Worm (Caenorhabditis elegans): Measurements from ENCODE around the gene C34C6.3.
A peak's percentile ranks its signal among the peaks of the same experiment; 100 is the strongest.

The C34C6.3 gene

DNA sequence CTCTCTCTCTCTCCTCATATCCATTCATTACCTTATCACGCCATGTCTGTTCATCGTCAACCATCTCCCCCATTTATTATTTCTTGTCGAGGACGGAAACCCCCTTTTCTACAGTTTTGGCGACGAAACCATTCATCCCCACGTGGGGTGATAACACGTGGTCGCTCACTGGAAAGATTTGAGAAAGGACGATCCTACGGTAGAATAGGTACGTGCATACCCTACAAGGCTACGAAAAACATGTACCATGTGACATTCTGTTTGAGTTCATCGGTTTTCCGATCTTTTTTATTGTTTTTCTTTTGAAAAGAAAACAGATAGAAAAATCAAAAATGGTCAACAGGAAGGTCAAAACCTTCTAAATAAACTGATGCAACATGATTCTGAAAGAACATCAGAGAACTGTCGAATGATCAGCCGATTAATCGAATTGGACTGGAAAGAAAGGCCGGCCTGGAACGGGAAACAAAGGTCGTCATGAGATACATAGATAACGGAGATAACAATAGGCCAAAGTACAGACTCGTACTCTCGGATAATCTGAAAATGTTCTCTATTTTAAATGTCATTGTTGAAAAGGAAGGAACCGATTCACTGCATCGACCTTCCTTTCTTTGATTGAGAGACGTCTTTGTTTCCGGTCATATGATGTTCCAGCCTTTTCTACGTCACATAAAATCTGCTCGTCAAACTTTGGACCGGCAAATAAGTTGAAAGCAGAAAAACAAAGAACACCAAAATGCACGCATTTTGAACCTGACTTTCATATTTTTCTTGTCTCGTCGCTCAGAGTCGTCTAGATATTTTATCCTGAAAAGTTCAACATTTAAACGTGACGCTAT is 50.5 kb downstream of the C34C6.3 start (continued):
- no peak for TF ChIP-seq F10E7.11 (tag; optimal IDR thresholded peaks at IDR 0.05)
- no peak for TF ChIP-seq ceh-100 (GFP tag; IDR thresholded peaks at IDR 0.05)
- no peak for TF ChIP-seq Y53G8AR.9 (GFP tag; conservative IDR thresholded peaks at IDR 0.05)
- no peak for TF ChIP-seq F57C9.4 (tag; optimal IDR thresholded peaks at IDR 0.05)
- no peak for TF ChIP-seq snpc-1.3 (tag; optimal IDR thresholded peaks at IDR 0.05; ENCODE audit: insufficient read depth)
- no peak for TF ChIP-seq Y95B8A.8 (GFP tag; IDR thresholded peaks at IDR 0.05)
- TF ChIP-seq zim-3 (tag; optimal IDR thresholded peaks at IDR 0.05), result no peak
- TF ChIP-seq him-1 (tag; optimal IDR thresholded peaks at IDR 0.05), result no peak
- no peak for TF ChIP-seq ceh-79 (tag; optimal IDR thresholded peaks at IDR 0.05)
- no peak for TF ChIP-seq aptf-3 (GFP tag; IDR thresholded peaks at IDR 0.05)
- no peak for TF ChIP-seq snpc-3.4 (tag; optimal IDR thresholded peaks at IDR 0.05)
- TF ChIP-seq nhr-90 (tag; optimal IDR thresholded peaks at IDR 0.05), result peak; percentile 34
- TF ChIP-seq lir-1 (GFP tag; conservative IDR thresholded peaks at IDR 0.05), result 0 out of 2 replicates have a peak, but pooled peaks have one; percentile 6
- peak; percentile 88 for TF ChIP-seq somi-1 (GFP tag; optimal IDR thresholded peaks at IDR 0.05)
- peak; percentile 75 for TF ChIP-seq lin-26 (GFP tag; IDR thresholded peaks at IDR 0.05)
- no peak for TF ChIP-seq ceh-40 (GFP tag; IDR thresholded peaks at IDR 0.05)
- no peak for TF ChIP-seq bed-1 (GFP tag; IDR thresholded peaks at IDR 0.05)
- TF ChIP-seq snpc-1.1 (tag; optimal IDR thresholded peaks at IDR 0.05; ENCODE audit: insufficient read depth), result no peak
- no peak for TF ChIP-seq mel-28 (tag; optimal IDR thresholded peaks at IDR 0.05; ENCODE audit: borderline replicate concordance)
- no peak for TF ChIP-seq lin-54 (GFP tag; optimal IDR thresholded peaks at IDR 0.05)
- TF ChIP-seq gei-17 (GFP tag; optimal IDR thresholded peaks at IDR 0.05), result no peak
- TF ChIP-seq F49E8.2 (tag; optimal IDR thresholded peaks at IDR 0.05; ENCODE audit: insufficient read depth), result no peak
- 0 out of 2 replicates have a peak, but pooled peaks have one; percentile 44 for TF ChIP-seq hsf-1 (GFP tag; IDR thresholded peaks at IDR 0.05)
- TF ChIP-seq let-607 (tag; optimal IDR thresholded peaks at IDR 0.05), result peak in 1 of 2 experiments; percentile 22
- TF ChIP-seq Y67H2A.10 (GFP tag; conservative IDR thresholded peaks at IDR 0.05), result no peak
- TF ChIP-seq chd-7 (tag; optimal IDR thresholded peaks at IDR 0.05), result peak; percentile 67
- 0 out of 2 replicates have a peak, but pooled peaks have one; percentile 19 for TF ChIP-seq ekl-4 (GFP tag; IDR thresholded peaks at IDR 0.05)
- no peak for TF ChIP-seq F39B2.1 (GFP tag; IDR thresholded peaks at IDR 0.05)
- TF ChIP-seq lin-40 (tag; optimal IDR thresholded peaks at IDR 0.05), result peak; percentile 72
- TF ChIP-seq tlf-1 (GFP tag; optimal IDR thresholded peaks at IDR 0.05), result peak; percentile 33
- no peak for TF ChIP-seq nhr-27 (tag; optimal IDR thresholded peaks at IDR 0.05)
- TF ChIP-seq attf-6 (GFP tag; IDR thresholded peaks at IDR 0.05), result no peak
- TF ChIP-seq C06A6.2 (GFP tag; conservative IDR thresholded peaks at IDR 0.05), result peak; percentile 70
- TF ChIP-seq Y79H2A.3 (GFP tag; conservative IDR thresholded peaks at IDR 0.05), result no peak
- TF ChIP-seq F52B5.7 (tag; optimal IDR thresholded peaks at IDR 0.05), result no peak
- no peak for TF ChIP-seq fkh-3 (tag; optimal IDR thresholded peaks at IDR 0.05)
- TF ChIP-seq lin-35 (GFP tag; optimal IDR thresholded peaks at IDR 0.05), result no peak
- no peak for TF ChIP-seq madf-10 (tag; optimal IDR thresholded peaks at IDR 0.05)
- no peak for TF ChIP-seq T07F8.4 (tag; optimal IDR thresholded peaks at IDR 0.05)
- no peak for TF ChIP-seq F57A8.1 (GFP tag; optimal IDR thresholded peaks at IDR 0.05)
- TF ChIP-seq hrde-1 (tag; optimal IDR thresholded peaks at IDR 0.05; ENCODE audit: borderline replicate concordance), result no peak
- TF ChIP-seq T26A5.8 (tag; optimal IDR thresholded peaks at IDR 0.05), result no peak
- no peak for TF ChIP-seq ztf-28 (GFP tag; IDR thresholded peaks at IDR 0.05)
- no peak for TF ChIP-seq sea-2 (GFP tag; IDR thresholded peaks at IDR 0.05)
- no peak for TF ChIP-seq mes-4 (tag; optimal IDR thresholded peaks at IDR 0.05)
